Worm (Caenorhabditis elegans): ENCODE measurements around the gene C48A7.16.

DNA sequence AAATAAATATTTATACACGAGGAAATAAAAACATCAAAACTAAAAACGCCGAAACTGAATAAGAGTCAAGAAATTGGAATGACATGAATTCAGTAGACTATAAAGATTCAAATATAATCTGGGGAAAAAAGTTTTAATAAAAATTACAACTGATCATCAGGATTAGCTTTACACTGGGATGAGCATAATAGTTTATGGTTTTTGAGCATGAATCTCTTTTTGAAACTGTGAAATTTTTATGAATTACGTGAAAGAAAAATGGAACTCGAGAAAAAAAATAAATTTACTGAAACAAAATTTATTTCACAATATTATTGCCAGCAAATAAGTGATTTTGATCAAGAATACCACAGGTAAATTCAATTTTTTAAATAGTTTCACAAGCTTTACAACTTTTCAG is 42.3 kb downstream of the C48A7.16 start, which contains the start of gene B0496.2:
- TF ChIP-seq lim-7 (GFP tag; IDR thresholded peaks at IDR 0.05) = no peak
- TF ChIP-seq mep-1 (tag; optimal IDR thresholded peaks at IDR 0.05) = no peak
- TF ChIP-seq ztf-11 (tag; optimal IDR thresholded peaks at IDR 0.05) = no peak
- no peak for TF ChIP-seq lin-13 (GFP tag; optimal IDR thresholded peaks at IDR 0.05)
- no peak for TF ChIP-seq cey-2 (tag; optimal IDR thresholded peaks at IDR 0.05; ENCODE audit: borderline replicate concordance, insufficient read depth)
- TF ChIP-seq madf-9 (GFP tag; conservative IDR thresholded peaks at IDR 0.05) = no peak
- TF ChIP-seq lin-15B (tag; optimal IDR thresholded peaks at IDR 0.05) = no peak
- TF ChIP-seq unc-130 (GFP tag; optimal IDR thresholded peaks at IDR 0.05) = no peak
- no peak for TF ChIP-seq lsy-2 (tag; optimal IDR thresholded peaks at IDR 0.05)

All from whole organism, L4 larva.